Fruit fly (Drosophila melanogaster) whole organism, embryonic: ENCODE data around the gene CG4101.

Source experiments
- Bdp1 ChIP-seq: fragments of 200-800 bp; sonication (Bioruptor generic); optimal IDR thresholded peaks from 3 replicates; lab custom pipeline; 2016; ENCODE audit warnings: missing biosample characterization, missing genetic modification characterization
- CG13424 ChIP-seq: fragments of 200-800 bp; sonication (Bioruptor generic); optimal IDR thresholded peaks from 2 replicates; lab custom pipeline; 2019; ENCODE audit warnings: missing biosample characterization, mild to moderate bottlenecking, missing genetic modification characterization, moderate library complexity
- CG14441 ChIP-seq: fragments of 200-800 bp; sonication (Bioruptor generic); IDR thresholded peaks from 2 replicates; pipeline ENCODE4 v1.3.6; 2022; ENCODE audit warnings: missing biosample characterization, missing genetic modification characterization
- CG16779 ChIP-seq: fragments of 200-800 bp; sonication (Bioruptor generic); IDR thresholded peaks from 2 replicates; pipeline ENCODE4 v1.3.6; 2022; ENCODE audit warnings: missing biosample characterization, missing genetic modification characterization
- CG17802 ChIP-seq: fragments of 200-800 bp; sonication (Bioruptor generic); optimal IDR thresholded peaks from 2 replicates; lab custom pipeline; 2018; ENCODE audit warnings: missing biosample characterization, mild to moderate bottlenecking, missing genetic modification characterization, moderate library complexity
- CG18262 ChIP-seq: fragments of 200-800 bp; optimal IDR thresholded peaks from 3 replicates; lab custom pipeline; 2019; ENCODE audit warnings: missing biosample characterization, mild to moderate bottlenecking, missing genetic modification characterization, moderate library complexity
- CG2199 ChIP-seq: fragments of 200-800 bp; sonication (Bioruptor generic); IDR thresholded peaks from 3 replicates; pipeline ENCODE4 v1.3.6; 2022; ENCODE audit warnings: missing biosample characterization, missing genetic modification characterization
- CG2202 ChIP-seq: fragments of 200-800 bp; sonication (Bioruptor generic); optimal IDR thresholded peaks from 2 replicates; lab custom pipeline; 2018; ENCODE audit warnings: missing biosample characterization, mild to moderate bottlenecking, missing genetic modification characterization
- CG2712 ChIP-seq: fragments of 200-800 bp; optimal IDR thresholded peaks from 3 replicates; lab custom pipeline; 2019; ENCODE audit warnings: missing biosample characterization, mild to moderate bottlenecking, missing genetic modification characterization, moderate library complexity
- CG30020 ChIP-seq: fragments of 200-800 bp; optimal IDR thresholded peaks from 2 replicates; lab custom pipeline; 2019; ENCODE audit warnings: missing biosample characterization, mild to moderate bottlenecking, missing genetic modification characterization, moderate library complexity
- CG3847 ChIP-seq: fragments of 200-800 bp; sonication (Bioruptor generic); IDR thresholded peaks from 2 replicates; pipeline ENCODE4 v1.3.6; 2022; ENCODE audit warnings: missing biosample characterization, missing genetic modification characterization
- CG3995 ChIP-seq: fragments of 200-800 bp; sonication (Bioruptor generic); optimal IDR thresholded peaks from 3 replicates; lab custom pipeline; 2016; ENCODE audit warnings: missing biosample characterization, missing genetic modification characterization
- CG4854 ChIP-seq: fragments of 200-800 bp; sonication (Bioruptor generic); optimal IDR thresholded peaks from 2 replicates; lab custom pipeline; 2016; ENCODE audit warnings: missing biosample characterization, missing genetic modification characterization, inconsistent platforms
- CG8089 ChIP-seq: fragments of 200-800 bp; sonication (Bioruptor generic); optimal IDR thresholded peaks from 3 replicates; lab custom pipeline; 2016; ENCODE audit warnings: missing biosample characterization, missing genetic modification characterization
- CG8388 ChIP-seq: fragments of 200-800 bp; sonication (Bioruptor generic); optimal IDR thresholded peaks from 2 replicates; lab custom pipeline; 2019; ENCODE audit warnings: missing biosample characterization, mild to moderate bottlenecking, missing genetic modification characterization, moderate library complexity
- CG8944 ChIP-seq: fragments of 200-800 bp; sonication (Bioruptor generic); optimal IDR thresholded peaks from 3 replicates; lab custom pipeline; 2016; ENCODE audit warnings: missing biosample characterization, missing genetic modification characterization
- CoRest ChIP-seq: fragments of 200-800 bp; sonication (Bioruptor generic); optimal IDR thresholded peaks from 3 replicates; lab custom pipeline; 2018; ENCODE audit warnings: missing biosample characterization, mild to moderate bottlenecking, missing genetic modification characterization, moderate library complexity
- Dip2 ChIP-seq: fragments of 200-800 bp; sonication (Bioruptor generic); IDR thresholded peaks from 2 replicates; pipeline ENCODE4 v1.3.6; 2022; ENCODE audit warnings: missing biosample characterization, missing genetic modification characterization
- Fer3 ChIP-seq: fragments of 200-800 bp; sonication (Bioruptor generic); optimal IDR thresholded peaks from 2 replicates; lab custom pipeline; 2018; ENCODE audit warnings: missing biosample characterization, mild to moderate bottlenecking, missing genetic modification characterization, moderate library complexity
- H15 ChIP-seq: fragments of 200-800 bp; sonication (Bioruptor generic); IDR thresholded peaks from 3 replicates; pipeline ENCODE4 v1.3.6; 2022; ENCODE audit warnings: missing biosample characterization, missing genetic modification characterization
- HLHmδ ChIP-seq: fragments of 200-800 bp; sonication (Bioruptor generic); optimal IDR thresholded peaks from 2 replicates; lab custom pipeline; 2018; ENCODE audit warnings: missing biosample characterization, mild to moderate bottlenecking, missing genetic modification characterization, moderate library complexity
- MTF-1 ChIP-seq: fragments of 200-800 bp; sonication (Bioruptor generic); optimal IDR thresholded peaks from 2 replicates; lab custom pipeline; 2018; ENCODE audit warnings: missing biosample characterization, mild to moderate bottlenecking, missing genetic modification characterization, borderline replicate concordance
- Max ChIP-seq: fragments of 200-800 bp; sonication (Bioruptor generic); optimal IDR thresholded peaks from 2 replicates; lab custom pipeline; 2016; ENCODE audit warnings: missing biosample characterization, mild to moderate bottlenecking, missing genetic modification characterization
- Myb ChIP-seq: fragments of 200-800 bp; sonication (Bioruptor generic); optimal IDR thresholded peaks from 2 replicates; lab custom pipeline; 2016; ENCODE audit warnings: missing biosample characterization, missing genetic modification characterization
- Rx ChIP-seq: fragments of 200-800 bp; sonication (Bioruptor generic); IDR thresholded peaks from 2 replicates; pipeline ENCODE4 v1.3.6; 2022; ENCODE audit warnings: missing biosample characterization, missing genetic modification characterization
- Trl ChIP-seq, 3 experiments: fragments of >200 bp in 2 of 3; fragments of 200-800 bp in 1 of 3; sonication (Bioruptor generic) in 1 of 3; optimal IDR thresholded peaks; 2 replicates in 1 of 3; 3 replicates in 2 of 3; lab custom pipeline; 2016 to 2017; ENCODE audit warnings: missing biosample characterization in 1 of 3, missing genetic modification characterization in 1 of 3
- Vsx1 ChIP-seq: fragments of 200-800 bp; sonication (Bioruptor generic); optimal IDR thresholded peaks from 2 replicates; lab custom pipeline; 2017; ENCODE audit warnings: missing biosample characterization, mild to moderate bottlenecking, missing genetic modification characterization, missing genetic modification reagents
- Xbp1 ChIP-seq: fragments of 200-800 bp; sonication (Bioruptor generic); optimal IDR thresholded peaks from 3 replicates; lab custom pipeline; 2016; ENCODE audit warnings: missing biosample characterization, mild to moderate bottlenecking, missing genetic modification characterization
- ac ChIP-seq: fragments of 200-800 bp; sonication (Bioruptor generic); optimal IDR thresholded peaks from 3 replicates; lab custom pipeline; 2017; ENCODE audit warnings: missing biosample characterization, mild to moderate bottlenecking, missing genetic modification characterization
- bab2 ChIP-seq: fragments of 200-800 bp; sonication (Bioruptor generic); optimal IDR thresholded peaks from 2 replicates; lab custom pipeline; 2016; ENCODE audit warnings: missing biosample characterization, missing genetic modification characterization
- dmrt99B ChIP-seq: fragments of 200-800 bp; sonication (Bioruptor generic); optimal IDR thresholded peaks from 2 replicates; lab custom pipeline; 2018; ENCODE audit warnings: missing biosample characterization, mild to moderate bottlenecking, missing genetic modification characterization, moderate library complexity
- ems ChIP-seq: fragments of 200-800 bp; sonication (Bioruptor generic); optimal IDR thresholded peaks from 3 replicates; lab custom pipeline; 2016; ENCODE audit warnings: missing biosample characterization, missing genetic modification characterization
- gem ChIP-seq: fragments of 200-800 bp; sonication (Bioruptor generic); optimal IDR thresholded peaks from 2 replicates; lab custom pipeline; 2019; ENCODE audit warnings: missing biosample characterization, mild to moderate bottlenecking, missing genetic modification characterization, moderate library complexity
- her ChIP-seq: fragments of 200-800 bp; sonication (Bioruptor generic); optimal IDR thresholded peaks from 2 replicates; lab custom pipeline; 2016; ENCODE audit warnings: missing biosample characterization, missing genetic modification characterization
- hth ChIP-seq: fragments of >200 bp; optimal IDR thresholded peaks from 2 replicates; lab custom pipeline; 2017; ENCODE audit warnings: inconsistent platforms
- ind ChIP-seq: fragments of 200-800 bp; sonication (Bioruptor generic); optimal IDR thresholded peaks from 3 replicates; lab custom pipeline; 2016; ENCODE audit warnings: missing biosample characterization, missing genetic modification characterization
- maf-S ChIP-seq: fragments of 200-800 bp; sonication (Bioruptor generic); optimal IDR thresholded peaks from 2 replicates; lab custom pipeline; 2016; ENCODE audit warnings: missing biosample characterization, missing genetic modification characterization
- org-1 ChIP-seq: fragments of 200-800 bp; sonication (Bioruptor generic); optimal IDR thresholded peaks from 2 replicates; lab custom pipeline; 2017; ENCODE audit warnings: missing biosample characterization, missing genetic modification characterization
- pita ChIP-seq: fragments of 200-800 bp; sonication (Bioruptor generic); optimal IDR thresholded peaks from 2 replicates; lab custom pipeline; 2017; ENCODE audit warnings: missing biosample characterization, mild to moderate bottlenecking, missing genetic modification characterization
- prd ChIP-seq, 3 experiments: fragments of >200 bp in 2 of 3; fragments of 200-800 bp in 1 of 3; sonication (Bioruptor generic) in 1 of 3; optimal IDR thresholded peaks in 2 of 3; IDR thresholded peaks in 1 of 3; 2 replicates in 2 of 3; 3 replicates in 1 of 3; pipeline versions ENCODE4 v1.3.6 to Lab custom; 2017 to 2022; ENCODE audit warnings: missing biosample characterization in 1 of 3, missing genetic modification characterization in 1 of 3
- psq ChIP-seq: fragments of 200-800 bp; sonication (Bioruptor generic); optimal IDR thresholded peaks from 2 replicates; lab custom pipeline; 2017; ENCODE audit warnings: missing biosample characterization, missing genetic modification characterization
- ro ChIP-seq: fragments of 200-800 bp; sonication (Bioruptor generic); IDR thresholded peaks from 2 replicates; pipeline ENCODE4 v1.3.6; 2022; ENCODE audit warnings: missing biosample characterization, missing genetic modification characterization
- run ChIP-seq: fragments of 200-800 bp; sonication (Bioruptor generic); optimal IDR thresholded peaks from 3 replicates; lab custom pipeline; 2018; ENCODE audit warnings: missing biosample characterization, mild to moderate bottlenecking, missing genetic modification characterization
- sens ChIP-seq: fragments of 200-800 bp; sonication (Bioruptor generic); peaks from one replicate; lab custom pipeline; 2016; ENCODE audit warnings: missing biosample characterization, missing genetic modification characterization
- so ChIP-seq: fragments of 200-800 bp; sonication (Bioruptor generic); IDR thresholded peaks from 3 replicates; pipeline ENCODE4 v1.3.6; 2022; ENCODE audit warnings: missing biosample characterization, missing genetic modification characterization
- sob ChIP-seq: fragments of 200-800 bp; sonication (Bioruptor generic); IDR thresholded peaks from 2 replicates; pipeline ENCODE4 v1.3.6; 2022; ENCODE audit warnings: missing biosample characterization, missing genetic modification characterization
- ssp ChIP-seq: fragments of 200-800 bp; sonication (Bioruptor generic); IDR thresholded peaks from 2 replicates; pipeline ENCODE4 v1.3.6; 2022; ENCODE audit warnings: missing biosample characterization, missing genetic modification characterization
- tap ChIP-seq: fragments of 200-800 bp; optimal IDR thresholded peaks from 3 replicates; lab custom pipeline; 2019; ENCODE audit warnings: missing biosample characterization, mild to moderate bottlenecking, missing genetic modification characterization, moderate library complexity
- unpg ChIP-seq: fragments of 200-800 bp; sonication (Bioruptor generic); optimal IDR thresholded peaks from 3 replicates; lab custom pipeline; 2018; ENCODE audit warnings: missing biosample characterization, mild to moderate bottlenecking, missing genetic modification characterization, moderate library complexity
- zen ChIP-seq: fragments of 200-800 bp; sonication (Bioruptor generic); optimal IDR thresholded peaks from 3 replicates; lab custom pipeline; 2018; ENCODE audit warnings: missing biosample characterization, mild to moderate bottlenecking, missing genetic modification characterization, moderate library complexity
- zfh2 ChIP-seq: fragments of 200-800 bp; sonication (Bioruptor generic); optimal IDR thresholded peaks from 2 replicates; lab custom pipeline; 2016; ENCODE audit warnings: missing biosample characterization, missing genetic modification characterization

Gene CG4101

DNA sequence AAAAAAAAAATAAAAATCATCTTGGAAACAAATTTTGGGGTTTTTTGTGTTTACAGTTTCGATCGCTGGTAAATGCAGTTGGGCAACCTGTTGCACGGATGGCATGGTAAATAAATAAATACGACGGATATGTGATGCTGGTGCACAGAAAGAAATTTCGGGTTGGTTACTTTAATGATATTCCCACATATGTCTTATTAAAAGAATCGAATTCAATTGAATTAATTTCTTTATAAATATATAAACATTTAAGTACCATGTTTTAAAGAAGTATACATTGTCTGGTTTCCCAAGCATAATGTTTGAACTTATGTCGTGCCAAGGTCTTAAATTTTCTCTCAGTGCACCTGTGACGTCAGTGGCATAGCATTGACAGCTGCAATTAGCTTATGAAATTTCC, 44.8 kb upstream of the CG4101 start (continued):
- TF ChIP-seq sens: peak; percentile 65
- TF ChIP-seq unpg (GFP tag; lab: Kevin White, UChicago): peak; percentile 77
- TF ChIP-seq CG2712 (tag; lab: Kevin White, UChicago): peak; percentile 83
- no peak for TF ChIP-seq bab2 (GFP tag; lab: Kevin White, UChicago)
- TF ChIP-seq ems: no peak
- TF ChIP-seq CG2202: peak; percentile 63
- TF ChIP-seq Rx (GFP tag; lab: Robert Waterston, UW): peak; percentile 59; the same call in 1 of the 2 replicates
- no peak for TF ChIP-seq CG17802
- TF ChIP-seq tap: peak; percentile 80
- no peak for TF ChIP-seq CG16779 (GFP tag; lab: Robert Waterston, UW)
- TF ChIP-seq CG13424 (tag; lab: Kevin White, UChicago): peak; percentile 82
- TF ChIP-seq prd (optimal IDR thresholded peaks at IDR 0.05; lab: Kevin White, UChicago): no peak
- TF ChIP-seq prd (GFP tag; IDR thresholded peaks at IDR 0.05; lab: Robert Waterston, UW): peak; percentile 73; the same call in 2 of the 3 replicates
- TF ChIP-seq Max (GFP tag; lab: Kevin White, UChicago): peak; percentile 20
- no peak for TF ChIP-seq Dip2 (GFP tag; lab: Robert Waterston, UW)
- TF ChIP-seq her (GFP tag; lab: Kevin White, UChicago): no peak
- TF ChIP-seq hth (lab: Kevin White, UChicago): no peak
- TF ChIP-seq zfh2 (GFP tag; lab: Kevin White, UChicago): no peak
- no peak for TF ChIP-seq psq (GFP tag; lab: Kevin White, UChicago)
- no peak for TF ChIP-seq maf-S (GFP tag; lab: Kevin White, UChicago)
- TF ChIP-seq H15 (GFP tag; lab: Robert Waterston, UW): 0 out of 3 replicates have a peak, but pooled peaks have one; percentile 39
- no peak for TF ChIP-seq Myb (GFP tag; lab: Kevin White, UChicago)
- TF ChIP-seq Trl (optimal IDR thresholded peaks at IDR 0.05; lab: Kevin White, UChicago): no peak
- TF ChIP-seq Trl (GFP tag; optimal IDR thresholded peaks at IDR 0.05; lab: Kevin White, UChicago): no peak
- peak; percentile 45 for TF ChIP-seq Fer3
- peak; percentile 28 for TF ChIP-seq MTF-1 (GFP tag; lab: Kevin White, UChicago)
- 0 out of 2 replicates have a peak, but pooled peaks have one; percentile 52 for TF ChIP-seq CG14441 (GFP tag; lab: Robert Waterston, UW)
- peak; percentile 27 for TF ChIP-seq ind (GFP tag; lab: Kevin White, UChicago)
- peak; percentile 45 for TF ChIP-seq org-1
- TF ChIP-seq CoRest: peak; percentile 73
- TF ChIP-seq CG8388 (GFP tag; lab: Kevin White, UChicago): peak; percentile 67
- no peak for TF ChIP-seq so
- TF ChIP-seq Bdp1 (GFP tag; lab: Kevin White, UChicago): no peak
- TF ChIP-seq Xbp1 (GFP tag; lab: Kevin White, UChicago): peak; percentile 70
- TF ChIP-seq CG18262 (tag; lab: Kevin White, UChicago): peak; percentile 77
- no peak for TF ChIP-seq CG8944
- no peak for TF ChIP-seq ac (GFP tag; lab: Kevin White, UChicago)
- TF ChIP-seq CG2199 (GFP tag; lab: Robert Waterston, UW): no peak
- no peak for TF ChIP-seq pita (GFP tag; lab: Kevin White, UChicago)
- no peak for TF ChIP-seq CG8089 (GFP tag; lab: Kevin White, UChicago)
- no peak for TF ChIP-seq CG4854 (GFP tag; lab: Kevin White, UChicago)
- peak; percentile 32 for TF ChIP-seq CG30020 (tag; lab: Kevin White, UChicago)
- no peak for TF ChIP-seq CG3847 (GFP tag; lab: Robert Waterston, UW)
- no peak for TF ChIP-seq ro (GFP tag; lab: Robert Waterston, UW)
- peak; percentile 57 for TF ChIP-seq zen (tag; lab: Kevin White, UChicago)
- no peak for TF ChIP-seq HLHmδ
- TF ChIP-seq Vsx1 (GFP tag; lab: Kevin White, UChicago): peak; percentile 21
- TF ChIP-seq ssp (GFP tag; lab: Robert Waterston, UW): 0 out of 2 replicates have a peak, but pooled peaks have one; percentile 30
- TF ChIP-seq run (tag; lab: Kevin White, UChicago): peak; percentile 43
- TF ChIP-seq dmrt99B: peak; percentile 77
- TF ChIP-seq gem (tag; lab: Kevin White, UChicago): peak; percentile 83
- TF ChIP-seq CG3995 (GFP tag; lab: Kevin White, UChicago): no peak
- TF ChIP-seq sob (GFP tag; lab: Robert Waterston, UW): no peak
